Worm (Caenorhabditis elegans) whole organism, midembryonic: ENCODE measurements around the gene Y69A2AR.24.
A peak's percentile ranks its signal among the peaks of the same experiment; 100 is the strongest.

Source experiments
- T22C8.4 ChIP-seq: fragments of 200-800 bp; sonication (Bioruptor generic); IDR thresholded peaks from 2 replicates; pipeline ENCODE4 v1.3.6; 2022; ENCODE audit warnings: missing genetic modification characterization, missing compliant biosample characterization
- cog-1 ChIP-seq: sonication (generic microtip); optimal IDR thresholded peaks from 2 replicates; lab custom pipeline; 2016; ENCODE audit warnings: missing genetic modification characterization, missing compliant biosample characterization
- flt-1 ChIP-seq: fragments of 200-800 bp; sonication (Bioruptor generic); IDR thresholded peaks from 2 replicates; pipeline ENCODE4 v1.3.6; 2022; ENCODE audit warnings: missing genetic modification characterization, missing compliant biosample characterization
- klf-2 ChIP-seq: fragments of 200-800 bp; sonication (Bioruptor generic); conservative IDR thresholded peaks from 2 replicates; pipeline ENCODE4 v1.3.6; 2022; ENCODE audit warnings: missing genetic modification reagents, missing genetic modification characterization, missing compliant biosample characterization
- med-1 ChIP-seq: sonication (generic microtip); optimal IDR thresholded peaks from 2 replicates; lab custom pipeline; 2017; ENCODE audit warnings: missing genetic modification characterization, mild to moderate bottlenecking, missing compliant biosample characterization, antibody characterized with exemption, missing genetic modification reagents; ENCODE audit not compliant: insufficient read depth
- ref-1 ChIP-seq: fragments of 200-800 bp; sonication (Bioruptor generic); conservative IDR thresholded peaks from 2 replicates; pipeline ENCODE4 v1.3.6; 2022; ENCODE audit warnings: missing genetic modification reagents, missing genetic modification characterization, missing compliant biosample characterization
- tab-1 ChIP-seq: fragments of 200-800 bp; sonication (Bioruptor generic); IDR thresholded peaks from 2 replicates; pipeline ENCODE4 v1.3.6; 2022; ENCODE audit warnings: missing genetic modification characterization, missing compliant biosample characterization
- ztf-23 ChIP-seq: fragments of 200-800 bp; sonication (Bioruptor generic); IDR thresholded peaks from 2 replicates; pipeline ENCODE4 v1.3.6; 2022; ENCODE audit warnings: missing genetic modification reagents, missing genetic modification characterization, missing compliant biosample characterization
- ztf-29 ChIP-seq: fragments of 200-800 bp; sonication (Bioruptor generic); IDR thresholded peaks from 2 replicates; pipeline ENCODE4 v1.3.6; 2022; ENCODE audit warnings: missing genetic modification reagents, missing genetic modification characterization, missing compliant biosample characterization

The Y69A2AR.24 gene

DNA sequence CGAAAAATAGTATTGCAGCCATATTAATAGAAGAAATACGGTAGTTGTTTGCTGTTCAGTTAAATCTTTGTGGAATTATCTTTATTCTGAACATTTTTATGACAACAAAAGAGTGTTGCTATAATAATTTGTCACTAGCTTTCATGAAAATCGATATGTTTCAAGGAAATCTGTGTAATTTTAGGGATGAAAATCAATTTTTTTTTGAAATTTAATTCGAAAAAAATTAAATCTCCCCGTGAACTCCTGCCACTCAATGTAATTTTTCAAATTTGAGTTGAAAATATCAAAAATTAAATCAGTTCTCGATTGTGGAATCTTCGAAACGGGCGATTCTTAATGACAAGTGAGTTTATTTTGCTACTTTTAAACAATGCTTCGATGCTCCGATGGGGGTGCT, 2.5 kb downstream of the Y69A2AR.24 start, which contains the start of gene Y69A2AR.46:
Gene Y69A2AR.46 (plus strand): TSS at position 301 of the 400 bp plus-strand sequence.
- no peak for TF ChIP-seq tab-1 (GFP tag; lab: Robert Waterston, UW)
- TF ChIP-seq med-1 (GFP tag; lab: Kevin White, UChicago): no peak
- TF ChIP-seq ztf-23 (GFP tag; lab: Robert Waterston, UW): no peak
- no peak for TF ChIP-seq cog-1 (tag; lab: Kevin White, UChicago)
- no peak for TF ChIP-seq flt-1 (GFP tag; lab: Robert Waterston, UW)
- no peak for TF ChIP-seq ref-1
- no peak for TF ChIP-seq klf-2
- no peak for TF ChIP-seq T22C8.4 (GFP tag; lab: Robert Waterston, UW)
- TF ChIP-seq ztf-29 (GFP tag; lab: Robert Waterston, UW): no peak

ce11 chrIV:2556211-2556610, 7.7 kb downstream of the Y69A2AR.24 start:
- TF ChIP-seq T22C8.4 (GFP tag; lab: Robert Waterston, UW) (peak; percentile 55; the same call in 1 of the 2 replicates), med-1 (GFP tag; lab: Kevin White, UChicago) (no peak)

ce11 chrIV:2552855-2553254, 11.0 kb downstream of the Y69A2AR.24 start:
- TF ChIP-seq ref-1 (no peak), flt-1 (GFP tag; lab: Robert Waterston, UW) (no peak), tab-1 (GFP tag; lab: Robert Waterston, UW) (no peak), med-1 (GFP tag; lab: Kevin White, UChicago) (no peak), T22C8.4 (GFP tag; lab: Robert Waterston, UW) (no peak)

ce11 chrIV:2552276-2552675, 11.6 kb downstream of the Y69A2AR.24 start:
- no peak for TF ChIP-seq ztf-23 (GFP tag; lab: Robert Waterston, UW)
- no peak for TF ChIP-seq tab-1 (GFP tag; lab: Robert Waterston, UW)
- TF ChIP-seq T22C8.4 (GFP tag; lab: Robert Waterston, UW): peak; percentile 49; the same call in 1 of the 2 replicates
- TF ChIP-seq med-1 (GFP tag; lab: Kevin White, UChicago): no peak
- TF ChIP-seq ztf-29 (GFP tag; lab: Robert Waterston, UW): no peak
- TF ChIP-seq flt-1 (GFP tag; lab: Robert Waterston, UW): no peak
- TF ChIP-seq ref-1: no peak

DNA sequence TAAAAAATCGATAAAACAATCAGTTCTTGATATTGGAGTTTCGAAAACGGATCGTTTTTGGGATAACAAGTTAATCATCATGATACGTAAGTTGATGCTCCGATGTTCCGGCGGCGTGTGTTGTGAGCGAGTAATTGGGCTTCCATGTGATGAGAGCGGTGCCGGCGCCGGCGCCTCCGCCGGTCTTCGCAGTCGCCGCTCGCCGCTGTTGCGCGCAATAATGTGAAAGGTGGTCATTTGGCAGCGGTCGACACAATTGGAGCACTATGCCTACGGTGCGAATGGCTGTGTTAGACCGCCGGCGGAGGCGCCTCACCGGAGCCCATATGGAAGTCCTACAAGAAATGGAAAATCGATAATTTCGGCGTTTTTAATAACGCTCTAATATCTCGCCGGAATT, 12.0 kb downstream of the Y69A2AR.24 start:
- TF ChIP-seq ztf-23 (GFP tag; lab: Robert Waterston, UW) (no peak), T22C8.4 (GFP tag; lab: Robert Waterston, UW) (no peak), klf-2 (no peak), tab-1 (GFP tag; lab: Robert Waterston, UW) (no peak), cog-1 (tag; lab: Kevin White, UChicago) (no peak), flt-1 (GFP tag; lab: Robert Waterston, UW) (no peak), med-1 (GFP tag; lab: Kevin White, UChicago) (no peak), ref-1 (no peak), ztf-29 (GFP tag; lab: Robert Waterston, UW) (no peak)

DNA sequence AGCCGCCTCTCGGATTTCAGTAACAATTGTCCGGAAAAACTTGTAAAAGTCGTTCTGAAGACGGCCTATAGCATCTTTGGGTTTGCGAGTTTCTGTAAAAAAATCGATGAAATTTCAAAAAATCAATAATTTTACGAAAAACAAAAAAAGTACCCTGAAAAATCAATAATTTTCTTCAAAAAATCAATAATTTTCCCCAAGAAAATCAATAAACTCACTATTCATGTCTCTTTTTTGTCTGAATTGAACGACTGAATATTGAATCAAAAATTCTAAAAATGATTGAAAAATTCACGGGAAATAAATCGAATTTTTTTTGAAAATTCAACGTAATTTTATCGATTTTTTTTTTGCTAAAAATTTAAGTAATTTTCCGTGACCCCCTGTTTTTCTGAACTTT, 12.5 kb downstream of the Y69A2AR.24 start, which contains the start of gene Y69A2AR.23:
Gene Y69A2AR.23 (minus strand): TSS at position 267 of the 400 bp plus-strand sequence.
- TF ChIP-seq tab-1 (GFP tag; lab: Robert Waterston, UW): no peak
- TF ChIP-seq ztf-23 (GFP tag; lab: Robert Waterston, UW): no peak
- TF ChIP-seq ztf-29 (GFP tag; lab: Robert Waterston, UW): no peak
- TF ChIP-seq cog-1 (tag; lab: Kevin White, UChicago): no peak
- TF ChIP-seq T22C8.4 (GFP tag; lab: Robert Waterston, UW): peak; percentile 60
- no peak for TF ChIP-seq ref-1
- no peak for TF ChIP-seq med-1 (GFP tag; lab: Kevin White, UChicago)

DNA sequence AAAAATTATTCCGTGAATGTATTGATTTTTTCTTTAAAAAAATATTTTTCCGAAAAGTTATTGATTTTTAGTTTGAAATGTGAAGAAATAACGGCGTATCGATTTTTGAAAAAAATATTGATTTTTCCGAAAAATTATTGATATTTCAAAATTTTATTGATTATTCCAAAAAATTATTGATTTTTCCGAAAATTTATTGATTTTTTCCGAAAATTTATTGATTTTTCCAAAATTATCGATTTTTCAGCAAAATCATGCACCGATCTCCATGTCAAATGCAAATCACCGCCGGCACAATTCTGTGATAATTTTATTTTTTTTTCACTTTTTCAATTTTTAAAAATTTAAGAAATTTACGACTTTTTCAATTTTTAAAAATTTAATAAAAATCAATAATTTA, 14.3 kb downstream of the Y69A2AR.24 start:
- TF ChIP-seq klf-2: no peak
- no peak for TF ChIP-seq ref-1
- TF ChIP-seq ztf-23 (GFP tag; lab: Robert Waterston, UW): no peak
- TF ChIP-seq cog-1 (tag; lab: Kevin White, UChicago): no peak
- no peak for TF ChIP-seq tab-1 (GFP tag; lab: Robert Waterston, UW)
- no peak for TF ChIP-seq flt-1 (GFP tag; lab: Robert Waterston, UW)
- no peak for TF ChIP-seq med-1 (GFP tag; lab: Kevin White, UChicago)
- peak; percentile 88 for TF ChIP-seq T22C8.4 (GFP tag; lab: Robert Waterston, UW)

DNA sequence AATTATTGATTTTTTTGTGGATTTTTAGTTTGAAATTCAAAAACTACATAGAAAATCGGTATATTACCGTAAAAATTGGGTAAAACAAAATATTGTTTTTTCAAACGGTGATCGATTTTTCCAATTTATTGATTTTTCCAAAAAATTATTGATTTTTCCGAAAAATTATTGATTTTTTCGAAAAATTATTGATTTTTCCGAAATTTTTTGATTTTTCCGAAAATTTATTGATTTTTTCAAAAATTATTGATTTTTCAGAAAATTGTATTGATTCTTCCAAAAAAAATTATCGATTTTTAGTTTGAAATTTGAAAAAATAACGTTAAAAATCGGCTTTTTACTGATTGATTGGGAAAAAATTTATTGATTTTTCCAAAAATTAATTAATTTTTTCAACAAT, 15.1 kb downstream of the Y69A2AR.24 start:
- TF ChIP-seq cog-1 (tag; lab: Kevin White, UChicago): no peak
- no peak for TF ChIP-seq tab-1 (GFP tag; lab: Robert Waterston, UW)
- TF ChIP-seq ref-1: no peak
- TF ChIP-seq klf-2: no peak
- TF ChIP-seq flt-1 (GFP tag; lab: Robert Waterston, UW): no peak
- TF ChIP-seq T22C8.4 (GFP tag; lab: Robert Waterston, UW): peak; percentile 80
- TF ChIP-seq ztf-23 (GFP tag; lab: Robert Waterston, UW): no peak

DNA sequence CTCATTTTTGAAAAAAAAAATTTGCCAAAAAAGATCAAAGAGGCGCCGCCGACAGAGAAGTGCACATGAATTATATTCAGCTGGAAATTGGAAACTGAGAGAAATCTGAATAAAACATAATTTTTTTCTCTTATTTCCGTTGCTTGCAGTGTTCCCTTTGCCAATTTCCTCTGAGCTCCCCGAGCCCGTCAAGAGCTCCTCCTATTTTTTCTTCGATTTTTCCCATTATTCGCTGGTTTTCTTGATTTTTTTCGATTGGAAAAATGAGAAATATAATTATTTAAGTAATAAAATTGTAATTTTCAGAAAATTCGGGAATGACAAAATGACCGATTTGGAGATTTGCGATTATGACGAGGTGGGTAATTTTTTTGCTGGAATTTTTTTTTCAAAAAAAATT, 21.9 kb downstream of the Y69A2AR.24 start, which contains the start of gene sprr-3:
Gene sprr-3 (plus strand): TSS at position 301 of the 400 bp plus-strand sequence.
- no peak for TF ChIP-seq flt-1 (GFP tag; lab: Robert Waterston, UW)
- TF ChIP-seq med-1 (GFP tag; lab: Kevin White, UChicago): no peak
- TF ChIP-seq ztf-23 (GFP tag; lab: Robert Waterston, UW): no peak
- no peak for TF ChIP-seq ztf-29 (GFP tag; lab: Robert Waterston, UW)
- TF ChIP-seq ref-1: no peak
- TF ChIP-seq tab-1 (GFP tag; lab: Robert Waterston, UW): no peak

ce11 chrIV:2537741-2538140, 26.1 kb downstream of the Y69A2AR.24 start:
- TF ChIP-seq ref-1 (no peak), cog-1 (tag; lab: Kevin White, UChicago) (no peak), klf-2 (no peak), flt-1 (GFP tag; lab: Robert Waterston, UW) (no peak), T22C8.4 (GFP tag; lab: Robert Waterston, UW) (no peak), ztf-29 (GFP tag; lab: Robert Waterston, UW) (no peak), med-1 (GFP tag; lab: Kevin White, UChicago) (no peak), ztf-23 (GFP tag; lab: Robert Waterston, UW) (no peak)
